Worm (Caenorhabditis elegans) whole organism, early embryonic: ENCODE data around the gene Y66D12A.24.

Experiments
- B0310.2 ChIP-seq: sonication (generic microtip); optimal IDR thresholded peaks from 2 replicates; lab custom pipeline; 2016; ENCODE audit warnings: mild to moderate bottlenecking, missing genetic modification characterization, missing compliant biosample characterization
- F13C5.2 ChIP-seq: sonication (generic microtip); optimal IDR thresholded peaks from 2 replicates; lab custom pipeline; 2017; ENCODE audit warnings: mild to moderate bottlenecking, missing genetic modification characterization, inconsistent platforms, missing compliant biosample characterization
- aly-1 ChIP-seq: sonication (generic microtip); optimal IDR thresholded peaks from 2 replicates; lab custom pipeline; 2016; ENCODE audit warnings: missing genetic modification characterization, missing compliant biosample characterization
- ama-1 ChIP-seq: fragments of 150-350 bp; optimal IDR thresholded peaks from 2 replicates; lab custom pipeline; 2014
- ceh-13 ChIP-seq: fragments of 200-800 bp; sonication (Bioruptor generic); optimal IDR thresholded peaks from 2 replicates; lab custom pipeline; 2018; ENCODE audit warnings: mild to moderate bottlenecking, missing genetic modification characterization, missing compliant biosample characterization
- ceh-36 ChIP-seq: sonication (generic microtip); optimal IDR thresholded peaks from 2 replicates; lab custom pipeline; 2016; ENCODE audit warnings: missing genetic modification characterization, inconsistent platforms, missing compliant biosample characterization
- ets-7 ChIP-seq: sonication (generic microtip); optimal IDR thresholded peaks from 2 replicates; lab custom pipeline; 2016; ENCODE audit warnings: missing genotype, missing genetic modification characterization, missing compliant biosample characterization
- flt-1 ChIP-seq: fragments of 200-800 bp; sonication (Bioruptor generic); IDR thresholded peaks from 2 replicates; pipeline ENCODE4 v1.3.6; 2022; ENCODE audit warnings: missing genetic modification characterization, missing compliant biosample characterization
- hmbx-1 ChIP-seq: sonication (generic microtip); optimal IDR thresholded peaks from 2 replicates; lab custom pipeline; 2016; ENCODE audit warnings: mild to moderate bottlenecking, missing genetic modification characterization, missing compliant biosample characterization
- hmg-4 ChIP-seq: fragments of 200-800 bp; sonication (Bioruptor generic); optimal IDR thresholded peaks from 2 replicates; lab custom pipeline; 2018; ENCODE audit warnings: mild to moderate bottlenecking, missing genetic modification characterization, missing compliant biosample characterization
- hnd-1 ChIP-seq: sonication (generic microtip); optimal IDR thresholded peaks from 2 replicates; lab custom pipeline; 2016; ENCODE audit warnings: missing genetic modification characterization, missing compliant biosample characterization
- pes-1 ChIP-seq: fragments of 200-800 bp; sonication (Bioruptor generic); IDR thresholded peaks from 2 replicates; pipeline ENCODE4 v1.3.6; 2022; ENCODE audit warnings: missing genetic modification reagents, missing genetic modification characterization, missing compliant biosample characterization
- scrt-1 ChIP-seq: fragments of 200-800 bp; sonication (Bioruptor generic); IDR thresholded peaks from 2 replicates; pipeline ENCODE4 v1.3.6; 2022; ENCODE audit warnings: missing genetic modification characterization, missing compliant biosample characterization
- sea-1 ChIP-seq: fragments of 200-800 bp; sonication (Bioruptor generic); conservative IDR thresholded peaks from 2 replicates; pipeline ENCODE4 v1.3.6; 2022; ENCODE audit warnings: missing genetic modification characterization, missing compliant biosample characterization
- tbx-11 ChIP-seq: fragments of 200-800 bp; sonication (Bioruptor generic); IDR thresholded peaks from 2 replicates; pipeline ENCODE4 v1.3.6; 2022; ENCODE audit warnings: missing genetic modification characterization, missing compliant biosample characterization
- tbx-37 ChIP-seq: fragments of 200-800 bp; sonication (Bioruptor generic); conservative IDR thresholded peaks from 2 replicates; pipeline ENCODE4 v1.3.6; 2022; ENCODE audit warnings: missing genetic modification reagents, missing genetic modification characterization, missing compliant biosample characterization
- tra-4 ChIP-seq: sonication (generic microtip); optimal IDR thresholded peaks from 2 replicates; lab custom pipeline; 2017; ENCODE audit warnings: missing genetic modification characterization, missing compliant biosample characterization

Gene Y66D12A.24

DNA sequence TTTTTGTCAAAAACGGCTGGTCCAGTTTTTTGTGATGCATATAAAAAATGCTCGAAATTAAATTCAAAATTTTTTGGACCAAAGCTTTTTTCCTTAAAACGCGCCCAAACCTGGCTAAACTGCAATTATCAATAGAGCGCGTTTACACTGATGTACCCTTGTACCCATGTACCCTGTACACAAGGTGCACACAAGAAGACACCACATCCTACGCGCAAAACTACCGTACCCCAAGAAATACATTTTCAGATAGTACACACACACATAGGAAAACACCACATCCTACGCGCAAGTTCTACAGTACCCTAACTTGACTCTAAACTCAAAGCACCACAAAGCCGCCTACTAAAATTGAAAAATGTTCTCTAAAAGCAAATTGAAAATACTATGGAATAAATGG, 25.3 kb upstream of the Y66D12A.24 start:
- TF ChIP-seq ceh-13 (GFP tag; lab: Kevin White, UChicago) = no peak

DNA sequence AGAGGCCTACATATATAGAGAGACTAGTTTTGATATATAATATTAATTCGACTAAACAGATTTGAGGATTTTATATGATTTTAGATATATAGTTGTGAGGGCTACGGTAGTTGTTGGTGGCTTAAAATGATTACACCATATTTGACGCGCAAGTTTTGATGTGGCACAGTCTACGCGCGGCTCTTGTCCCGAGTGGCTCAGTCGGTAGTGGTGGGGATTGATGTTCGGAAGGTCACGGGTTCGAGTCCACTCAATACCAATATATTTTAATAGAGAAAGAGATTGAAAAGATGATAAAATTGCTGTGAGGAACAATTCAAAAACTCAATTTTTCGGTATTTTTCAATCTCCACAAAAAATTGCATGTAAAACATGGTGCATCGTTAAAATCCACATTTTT, 23.8 kb upstream of the Y66D12A.24 start:
- TF ChIP-seq tbx-37 (GFP tag; lab: Robert Waterston, UW) (no peak), ama-1 (lab: Kevin White, UChicago) (no peak), scrt-1 (no peak)

DNA sequence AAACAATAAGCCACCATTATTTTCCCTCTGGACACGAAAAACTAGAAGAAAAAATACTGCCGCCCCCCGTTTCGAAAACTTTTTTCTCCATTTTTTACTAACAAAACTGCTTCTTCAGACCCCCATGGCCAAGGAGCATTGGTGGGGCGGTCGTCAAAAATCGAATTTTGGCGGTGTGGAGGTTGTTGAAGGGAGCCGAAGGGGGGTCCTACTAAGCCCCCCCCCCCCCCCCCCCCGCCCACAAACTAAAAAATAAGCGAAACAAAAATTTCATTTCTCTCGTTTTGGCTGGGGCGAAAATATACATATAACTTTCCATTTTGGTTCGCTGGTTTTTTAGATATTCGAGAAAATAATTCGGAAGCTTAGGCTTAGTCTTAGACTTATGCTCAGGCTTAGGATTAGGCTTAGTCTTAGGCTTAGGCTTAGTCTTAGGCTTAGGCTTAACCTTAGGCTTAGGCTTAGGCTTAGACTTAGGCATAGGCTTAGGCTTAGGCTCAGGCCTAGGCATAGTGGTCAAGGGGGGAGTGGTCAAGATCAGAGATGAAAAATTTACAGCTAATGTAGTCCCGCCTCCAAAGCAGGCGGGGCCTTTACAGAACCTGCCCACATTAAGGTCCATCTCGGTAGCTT, 21.9 kb upstream of the Y66D12A.24 start:
- peak; percentile 79 for TF ChIP-seq ceh-36
- TF ChIP-seq flt-1 = no peak
- TF ChIP-seq F13C5.2 (tag; lab: Kevin White, UChicago) = no peak

DNA sequence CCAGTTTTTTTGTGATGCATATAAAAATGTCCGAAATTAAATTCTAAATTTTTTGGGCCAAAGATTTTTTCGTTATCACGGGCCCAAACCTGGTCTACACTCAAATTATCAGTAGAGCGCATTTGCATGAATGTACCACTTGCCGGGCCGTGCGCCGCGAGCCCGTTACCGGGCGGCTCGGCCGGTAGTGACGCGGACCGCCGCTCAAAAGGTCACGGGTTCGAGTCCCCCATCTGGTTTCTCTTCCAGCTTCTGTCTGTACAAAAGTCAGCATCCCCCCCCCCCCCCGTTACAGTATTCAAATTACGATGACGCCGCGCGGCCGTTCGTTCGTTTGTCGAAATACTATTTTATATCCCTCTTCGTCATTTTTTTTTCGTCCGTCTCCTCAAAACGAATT, 19.4 kb upstream of the Y66D12A.24 start:
- TF ChIP-seq scrt-1 (peak; percentile 31; the same call in 1 of the 2 replicates), hmbx-1 (tag; lab: Kevin White, UChicago) (no peak)

DNA sequence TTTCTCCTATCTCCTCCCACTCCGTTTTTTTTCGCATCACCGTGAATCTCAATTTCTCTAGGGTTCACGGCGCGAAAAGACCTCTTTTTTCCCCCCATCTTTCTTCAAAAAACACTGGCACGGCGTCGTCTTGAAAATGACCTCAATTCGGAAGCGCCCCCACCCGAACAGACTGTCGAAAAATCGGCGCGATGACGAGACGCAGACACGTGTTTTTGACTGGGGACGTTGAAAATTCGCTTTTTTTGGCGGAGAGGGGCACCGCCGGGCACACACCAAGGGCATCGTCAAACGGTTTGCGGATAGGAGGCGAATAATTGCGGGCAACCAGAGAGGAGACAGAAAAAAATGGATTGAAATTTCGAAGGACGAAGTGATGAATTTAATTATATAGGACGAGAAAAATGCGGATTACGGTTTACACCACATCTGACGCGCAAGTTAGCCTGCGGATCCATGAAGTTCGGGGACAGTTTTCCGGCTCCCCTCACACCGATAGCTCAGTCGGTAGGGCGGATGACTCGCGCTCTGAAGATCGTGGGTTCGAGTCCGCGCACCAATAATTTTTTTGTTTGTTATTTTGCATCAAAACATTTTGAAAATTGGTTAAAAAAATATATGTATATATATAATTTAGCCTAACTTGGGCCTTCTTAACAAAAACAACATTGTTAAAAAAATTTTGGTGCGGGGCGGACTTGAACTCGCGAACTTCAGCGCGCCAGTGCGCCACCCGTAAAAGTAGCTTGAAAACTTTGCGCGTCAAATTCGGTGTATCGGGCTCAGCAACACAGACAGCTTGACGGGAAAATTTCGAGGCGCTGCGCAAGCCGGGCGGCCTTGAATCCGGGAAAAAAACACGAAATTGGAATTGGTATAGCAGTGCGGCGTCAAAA, 17.9 kb upstream of the Y66D12A.24 start:
- no peak for TF ChIP-seq B0310.2 (tag; lab: Kevin White, UChicago)
- no peak for TF ChIP-seq pes-1 (GFP tag; lab: Robert Waterston, UW)
- no peak for TF ChIP-seq F13C5.2 (tag; lab: Kevin White, UChicago)
- TF ChIP-seq ceh-13 (GFP tag; lab: Kevin White, UChicago) = no peak
- TF ChIP-seq hmbx-1 (tag; lab: Kevin White, UChicago) = no peak
- TF ChIP-seq hnd-1 (tag; lab: Kevin White, UChicago) = no peak
- TF ChIP-seq scrt-1 = no peak
- no peak for TF ChIP-seq aly-1 (tag; lab: Kevin White, UChicago)
- no peak for TF ChIP-seq tbx-37 (GFP tag; lab: Robert Waterston, UW)
- TF ChIP-seq hmg-4 (GFP tag; lab: Kevin White, UChicago) = no peak
- no peak for TF ChIP-seq ceh-36
- no peak for TF ChIP-seq tbx-11
- no peak for TF ChIP-seq ets-7 (tag; lab: Kevin White, UChicago)

DNA sequence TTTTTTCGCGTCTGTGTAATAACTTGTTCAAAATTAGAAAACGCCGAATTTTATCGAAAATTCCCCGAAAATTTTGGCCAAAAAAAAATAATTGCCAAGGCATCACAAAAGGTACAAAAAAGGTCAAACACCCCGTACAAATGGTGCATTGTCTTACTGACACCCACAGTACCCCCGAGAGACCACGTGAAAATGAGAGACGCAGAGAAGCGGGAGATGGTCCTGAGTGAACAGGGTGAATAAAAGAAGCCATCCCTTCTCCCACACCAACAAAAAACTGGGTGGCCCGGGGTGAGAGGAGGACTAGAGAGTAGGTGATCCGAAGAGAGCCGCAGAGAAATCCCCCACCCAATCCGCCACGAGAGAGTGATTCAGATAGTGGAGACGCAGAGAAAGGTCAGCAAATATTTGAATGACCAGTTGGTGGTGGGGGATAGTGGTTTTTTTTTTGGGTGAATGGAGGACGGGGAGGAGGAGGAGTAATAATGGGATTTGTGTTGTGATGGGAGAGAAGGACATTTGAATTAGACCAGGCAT, 15.3 kb upstream of the Y66D12A.24 start:
- TF ChIP-seq B0310.2 (tag; lab: Kevin White, UChicago) (no peak), ets-7 (tag; lab: Kevin White, UChicago) (no peak), scrt-1 (no peak), tbx-37 (GFP tag; lab: Robert Waterston, UW) (no peak), ceh-13 (GFP tag; lab: Kevin White, UChicago) (no peak), aly-1 (tag; lab: Kevin White, UChicago) (no peak), F13C5.2 (tag; lab: Kevin White, UChicago) (no peak), ama-1 (lab: Kevin White, UChicago) (no peak), flt-1 (no peak), tra-4 (no peak), sea-1 (GFP tag; lab: Robert Waterston, UW) (no peak), hmbx-1 (tag; lab: Kevin White, UChicago) (no peak), hnd-1 (tag; lab: Kevin White, UChicago) (no peak), ceh-36 (no peak), tbx-11 (no peak), pes-1 (GFP tag; lab: Robert Waterston, UW) (no peak)

DNA sequence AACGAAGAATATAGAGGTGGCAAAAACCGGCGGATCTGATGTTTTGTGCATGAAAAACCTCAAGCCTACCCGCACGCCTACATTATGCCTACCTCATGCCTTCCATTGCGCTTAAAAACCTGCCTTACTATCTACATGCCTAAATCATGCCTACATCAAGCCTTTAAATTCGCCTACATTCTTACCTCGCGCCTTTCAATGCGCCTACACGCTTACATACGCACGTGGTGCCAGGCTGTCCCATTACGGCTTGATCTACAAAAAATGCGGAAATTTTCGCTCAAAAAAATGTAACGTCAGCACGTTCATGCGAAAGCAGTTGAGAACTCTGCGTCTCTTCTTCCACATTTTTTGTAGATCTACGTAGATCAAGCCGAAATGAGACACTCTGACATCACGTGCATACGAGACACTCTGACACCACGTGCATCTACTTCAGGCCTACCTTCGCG, 12.5 kb upstream of the Y66D12A.24 start, which contains the start of gene fbxa-220:
TSS of gene fbxa-220 (minus strand) at position 51 of the 452 bp plus-strand sequence.
- TF ChIP-seq ets-7 (tag; lab: Kevin White, UChicago) (no peak), aly-1 (tag; lab: Kevin White, UChicago) (no peak), pes-1 (GFP tag; lab: Robert Waterston, UW) (no peak), ceh-36 (no peak), tbx-11 (no peak), ceh-13 (GFP tag; lab: Kevin White, UChicago) (no peak), tbx-37 (GFP tag; lab: Robert Waterston, UW) (no peak), B0310.2 (tag; lab: Kevin White, UChicago) (no peak), tra-4 (no peak), hmbx-1 (tag; lab: Kevin White, UChicago) (no peak), F13C5.2 (tag; lab: Kevin White, UChicago) (no peak)

DNA sequence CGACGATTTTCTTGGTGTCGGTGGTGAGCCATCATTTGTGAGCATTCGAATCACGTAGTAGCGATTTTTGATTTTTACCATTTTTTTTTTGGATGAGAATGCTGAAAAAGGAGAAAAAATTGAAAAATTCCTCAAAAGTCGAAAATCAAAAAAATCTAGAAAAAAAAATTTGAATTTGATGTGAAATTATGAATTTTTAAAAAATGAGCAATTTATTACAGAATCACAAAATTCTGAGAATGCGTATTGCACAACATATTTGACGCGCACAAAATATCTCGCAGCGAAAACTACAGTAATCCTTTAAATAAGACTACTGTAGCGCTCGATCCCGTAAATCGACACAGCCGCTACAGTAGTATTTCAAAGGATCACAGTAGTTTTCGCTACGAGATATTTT, 9.4 kb upstream of the Y66D12A.24 start, which contains the start of gene popl-5:
TSS of gene popl-5 (minus strand) at position 101 of the 400 bp plus-strand sequence.
- TF ChIP-seq ceh-13 (GFP tag; lab: Kevin White, UChicago) (no peak), flt-1 (no peak), ets-7 (tag; lab: Kevin White, UChicago) (no peak), F13C5.2 (tag; lab: Kevin White, UChicago) (no peak), tra-4 (no peak), hnd-1 (tag; lab: Kevin White, UChicago) (no peak), hmg-4 (GFP tag; lab: Kevin White, UChicago) (no peak), sea-1 (GFP tag; lab: Robert Waterston, UW) (no peak), hmbx-1 (tag; lab: Kevin White, UChicago) (no peak), B0310.2 (tag; lab: Kevin White, UChicago) (no peak), aly-1 (tag; lab: Kevin White, UChicago) (no peak), pes-1 (GFP tag; lab: Robert Waterston, UW) (no peak)
